Worm (Caenorhabditis elegans): ENCODE data around the gene F43G6.4.
A peak's percentile ranks its signal among the peaks of the same experiment; 100 is the strongest.

Gene F43G6.4

DNA sequence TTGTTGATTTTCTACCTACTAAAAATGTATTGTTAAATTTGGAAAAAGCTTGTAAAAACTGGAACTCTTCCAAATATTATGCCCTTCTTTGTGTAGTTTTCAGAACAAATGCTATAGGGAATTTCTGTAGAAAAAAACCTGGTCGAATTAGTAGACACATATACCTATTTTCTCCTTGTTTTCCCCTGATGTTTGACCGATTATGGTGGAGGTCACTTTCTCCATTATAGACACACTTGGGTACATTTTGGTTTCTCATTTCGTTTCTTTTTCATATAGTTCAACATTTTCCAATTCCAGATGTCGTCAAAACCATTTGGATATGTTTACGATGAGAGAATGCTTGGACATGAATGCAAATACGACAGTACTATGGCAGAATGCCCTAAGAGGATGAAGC, 8.2 kb downstream of the F43G6.4 start, which contains the start of gene hda-5:
Gene hda-5, plus strand, starts transcription at position 301 of the 400 bp plus-strand sequence.
- TF ChIP-seq unc-62 (GFP tag; optimal IDR thresholded peaks at IDR 0.05 in 1 of 2): peak in 1 of 2 experiments; percentile 11
- TF ChIP-seq unc-62 (tag; optimal IDR thresholded peaks at IDR 0.05): no peak
- no peak for TF ChIP-seq R02D3.7 (tag; optimal IDR thresholded peaks at IDR 0.05)
- TF ChIP-seq duxl-1 (tag; optimal IDR thresholded peaks at IDR 0.05; ENCODE audit: poor library complexity): no peak

DNA sequence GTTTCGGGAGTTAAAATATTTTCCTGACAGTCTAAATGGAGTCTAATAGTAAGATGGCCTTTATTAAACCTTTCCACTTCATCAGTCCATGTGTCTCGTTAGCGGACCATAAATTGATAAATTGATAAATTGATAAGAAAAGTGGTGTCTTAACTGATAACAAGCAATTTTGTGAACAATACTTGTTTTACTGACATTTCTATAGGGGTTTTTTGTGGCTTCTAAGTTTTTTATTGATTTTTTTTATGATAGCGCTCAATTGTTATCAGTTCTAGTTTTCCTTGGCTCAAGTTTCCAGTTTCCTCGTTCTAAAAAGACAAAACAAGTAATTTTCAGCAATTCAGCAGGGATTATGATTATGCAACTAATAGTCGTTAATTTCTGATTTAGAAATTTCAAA, 11.9 kb downstream of the F43G6.4 start, which contains the start of gene F43G6.17:
Gene F43G6.17, plus strand, starts transcription at position 301 of the 400 bp plus-strand sequence.
- TF ChIP-seq ceh-32 (tag; optimal IDR thresholded peaks at IDR 0.05; ENCODE audit: poor library complexity) (no peak), pqm-1 (tag; optimal IDR thresholded peaks at IDR 0.05) (peak; percentile 3)

DNA sequence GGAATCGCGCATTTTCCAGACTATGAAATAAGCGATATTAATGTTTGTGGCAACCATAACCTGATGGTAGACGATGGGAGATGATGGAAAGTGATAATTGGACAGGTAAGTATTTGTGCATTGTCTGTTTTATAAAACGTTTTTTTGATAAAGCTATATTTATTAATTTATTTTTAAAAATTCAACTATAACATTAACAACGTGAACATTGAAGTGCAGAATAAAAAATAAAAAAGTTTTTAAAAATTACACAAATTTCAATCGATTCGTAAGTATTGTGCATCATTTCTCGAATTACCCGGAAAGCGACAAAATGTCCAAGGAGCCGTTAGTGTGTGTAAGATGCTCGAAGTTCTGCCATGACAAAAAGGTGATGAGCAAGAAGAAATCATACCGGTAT, 15.7 kb downstream of the F43G6.4 start, which contains the start of gene jmjd-1.1:
Gene jmjd-1.1, plus strand, starts transcription at position 301 of the 400 bp plus-strand sequence.
- TF ChIP-seq egl-27 (tag; optimal IDR thresholded peaks at IDR 0.05) (no peak), snpc-1.2 (GFP tag; IDR thresholded peaks at IDR 0.05) (no peak), sdz-12 (GFP tag; optimal IDR thresholded peaks at IDR 0.05) (no peak), zip-2 (tag; optimal IDR thresholded peaks at IDR 0.05) (no peak), lsy-2 (tag; optimal IDR thresholded peaks at IDR 0.05) (no peak), Y75B8A.6 (GFP tag; IDR thresholded peaks at IDR 0.05) (no peak), unc-39 (tag; optimal IDR thresholded peaks at IDR 0.05) (no peak), hmg-1.1 (GFP tag; IDR thresholded peaks at IDR 0.05) (no peak), pha-4 (GFP tag; IDR thresholded peaks at IDR 0.05) (no peak), pha-4 (tag; optimal IDR thresholded peaks at IDR 0.05) (no peak)

DNA sequence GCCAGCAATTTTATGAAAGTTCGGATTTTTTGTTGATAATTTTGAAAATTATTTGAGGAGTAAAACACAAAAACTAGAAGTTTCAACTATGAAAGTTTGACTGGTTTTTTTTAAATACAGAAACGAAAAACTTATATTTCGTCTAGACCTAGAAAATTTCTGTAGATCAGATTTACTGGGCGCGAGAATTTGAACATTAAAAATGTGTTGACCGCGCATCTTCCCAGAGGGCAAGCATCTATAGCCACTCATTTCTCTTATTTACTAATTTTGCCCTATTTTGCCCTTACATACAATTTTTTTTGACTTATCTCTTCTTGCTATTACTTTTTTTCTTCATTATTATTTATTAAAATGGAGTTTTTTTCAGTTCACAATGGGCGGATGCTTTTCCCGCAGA, 18.4 kb downstream of the F43G6.4 start, which contains the start of gene F43G6.10:
Gene F43G6.10, plus strand, starts transcription at position 371 of the 400 bp plus-strand sequence.
- TF ChIP-seq lsy-2 (tag; optimal IDR thresholded peaks at IDR 0.05): no peak
- no peak for TF ChIP-seq F44E2.7 (GFP tag; IDR thresholded peaks at IDR 0.05)
- no peak for TF ChIP-seq spr-3 (GFP tag; optimal IDR thresholded peaks at IDR 0.05)
- no peak for TF ChIP-seq daf-16 (GFP tag; optimal IDR thresholded peaks at IDR 0.05)
- TF ChIP-seq daf-16 (tag; optimal IDR thresholded peaks at IDR 0.05): no peak
- TF ChIP-seq nhr-111 (GFP tag; optimal IDR thresholded peaks at IDR 0.05): no peak
- TF ChIP-seq sdz-12 (GFP tag; optimal IDR thresholded peaks at IDR 0.05): no peak
- no peak for TF ChIP-seq nhr-237 (tag; optimal IDR thresholded peaks at IDR 0.05)
- no peak for TF ChIP-seq F10B5.3 (tag; optimal IDR thresholded peaks at IDR 0.05)
- no peak for TF ChIP-seq egl-43 (GFP tag; IDR thresholded peaks at IDR 0.05)

DNA sequence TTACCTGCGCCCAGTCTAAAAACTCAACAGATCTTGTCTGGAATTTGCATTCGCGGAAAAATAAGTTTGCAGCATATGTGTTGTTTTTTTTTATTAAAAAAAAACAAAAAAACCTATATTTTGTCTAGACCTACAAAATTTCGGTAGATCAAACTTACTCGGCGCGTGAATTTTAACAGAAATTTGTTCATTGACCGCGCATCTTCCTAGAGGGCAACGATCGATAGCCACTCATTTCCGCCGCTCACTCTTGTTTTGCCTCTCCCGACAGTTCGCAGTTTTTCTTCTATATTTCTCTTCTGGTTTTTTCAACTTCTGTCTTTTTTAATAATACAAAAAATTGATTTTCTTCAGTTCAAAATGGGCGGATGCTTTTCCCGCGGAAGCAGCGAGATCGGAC, 19.9 kb downstream of the F43G6.4 start, which contains the start of gene F43G6.7:
Gene F43G6.7, plus strand, starts transcription at position 355 of the 400 bp plus-strand sequence.
- no peak for TF ChIP-seq Y105C5A.15 (GFP tag; IDR thresholded peaks at IDR 0.05)
- TF ChIP-seq ceh-32 (tag; optimal IDR thresholded peaks at IDR 0.05; ENCODE audit: poor library complexity): no peak
- TF ChIP-seq egl-43 (GFP tag; IDR thresholded peaks at IDR 0.05): no peak
- TF ChIP-seq mep-1 (tag; optimal IDR thresholded peaks at IDR 0.05): no peak
- TF ChIP-seq zip-2 (tag; optimal IDR thresholded peaks at IDR 0.05): no peak
- no peak for TF ChIP-seq nhr-42 (GFP tag; IDR thresholded peaks at IDR 0.05)
- TF ChIP-seq zfp-3 (GFP tag; conservative IDR thresholded peaks at IDR 0.05): no peak

DNA sequence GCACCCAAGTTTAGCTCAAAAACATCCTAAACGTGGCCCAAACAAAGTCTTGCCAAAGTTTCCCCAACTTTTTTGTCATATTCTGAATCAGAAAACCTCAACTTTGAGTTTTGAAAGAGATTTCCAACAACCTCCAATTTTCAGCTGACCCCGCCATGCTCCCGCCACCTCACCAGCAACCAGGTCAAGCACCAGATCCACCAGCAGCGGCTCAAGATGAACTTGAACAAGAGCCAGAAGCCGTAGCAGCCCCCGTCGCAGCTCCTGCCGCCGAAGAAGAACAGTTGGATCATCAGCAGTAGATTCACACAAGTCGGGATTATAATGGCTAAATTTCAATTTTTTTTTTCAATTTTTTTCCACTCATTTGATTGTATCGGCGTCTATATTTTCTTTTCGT, 20.7 kb downstream of the F43G6.4 start:
- TF ChIP-seq set-16 (GFP tag; IDR thresholded peaks at IDR 0.05) (peak; percentile 71), nhr-25 (tag; optimal IDR thresholded peaks at IDR 0.05; ENCODE audit: borderline replicate concordance, insufficient read depth) (no peak), D1046.2 (GFP tag; IDR thresholded peaks at IDR 0.05) (no peak), snpc-4 (tag; optimal IDR thresholded peaks at IDR 0.05) (no peak), Y5F2A.4 (GFP tag; optimal IDR thresholded peaks at IDR 0.05) (no peak), tra-1 (GFP tag; IDR thresholded peaks at IDR 0.05) (no peak), Y75B8A.6 (GFP tag; IDR thresholded peaks at IDR 0.05) (no peak)
